Worm (Caenorhabditis elegans) whole organism, L3 larva: ENCODE data around the gene him-17.

Experiments used
- aly-2 ChIP-seq: fragments of 150-350 bp; optimal IDR thresholded peaks from 2 replicates; lab custom pipeline; 2014; ENCODE audit warnings: missing biosample characterization, missing genetic modification characterization
- ama-1 ChIP-seq: fragments of 150-350 bp; optimal IDR thresholded peaks from 2 replicates; lab custom pipeline; 2018
- egl-27 ChIP-seq: sonication (generic microtip); optimal IDR thresholded peaks from 4 replicates; lab custom pipeline; 2017; ENCODE audit warnings: missing biosample characterization, missing genetic modification reagents, missing genetic modification characterization
- elt-2 ChIP-seq: sonication (generic microtip); optimal IDR thresholded peaks from 2 replicates; lab custom pipeline; 2016; ENCODE audit warnings: missing genetic modification reagents, mild to moderate bottlenecking, missing genetic modification characterization, missing compliant biosample characterization
- eor-1 ChIP-seq, 2 experiments: fragments of 150-350 bp; optimal IDR thresholded peaks; 2 replicates each; lab custom pipeline; 2014 to 2018; ENCODE audit warnings: missing biosample characterization in 2 of 2, missing genetic modification characterization in 2 of 2
- jun-1 ChIP-seq: fragments of 150-350 bp; optimal IDR thresholded peaks from 2 replicates; lab custom pipeline; 2014; ENCODE audit warnings: missing biosample characterization, missing genetic modification reagents, missing genetic modification characterization
- nhr-237 ChIP-seq: fragments of 150-350 bp; optimal IDR thresholded peaks from 2 replicates; lab custom pipeline; 2014; ENCODE audit warnings: missing biosample characterization, missing genetic modification characterization
- pqm-1 ChIP-seq: fragments of 150-350 bp; optimal IDR thresholded peaks from 2 replicates; lab custom pipeline; 2017; ENCODE audit warnings: missing biosample characterization, missing genetic modification characterization, inconsistent platforms
- snpc-4 ChIP-seq: fragments of 150-350 bp; optimal IDR thresholded peaks from 2 replicates; lab custom pipeline; 2014; ENCODE audit warnings: missing biosample characterization, missing genetic modification characterization

DNA sequence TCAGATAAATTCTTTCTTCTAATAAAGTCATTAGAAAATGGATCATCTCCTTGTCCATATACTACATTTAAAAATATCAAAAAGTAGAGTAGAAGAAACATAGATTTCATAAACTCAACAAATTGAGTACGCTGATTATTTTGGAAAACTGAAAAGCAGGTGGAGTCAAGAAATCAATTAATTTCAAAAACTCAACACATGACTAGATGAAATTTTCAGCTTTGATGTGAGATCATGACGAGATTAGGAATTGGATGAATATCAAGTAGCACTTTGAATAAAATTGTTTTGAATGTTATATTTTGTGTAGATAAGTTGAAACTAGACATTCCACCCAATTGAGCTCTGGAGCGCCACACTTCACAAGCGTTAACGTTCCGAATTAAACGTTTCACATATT lies 19.0 kb downstream of the him-17 start, which contains the start of gene F57B1.1:
- no peak for TF ChIP-seq pqm-1 (tag; lab: Kevin White, UChicago)
- TF ChIP-seq egl-27 (tag; lab: Kevin White, UChicago), result no peak
- no peak for TF ChIP-seq snpc-4 (tag; lab: Kevin White, UChicago)
- TF ChIP-seq eor-1 (tag; optimal IDR thresholded peaks at IDR 0.05; lab: Kevin White, UChicago), result no peak
- TF ChIP-seq nhr-237 (tag; lab: Kevin White, UChicago), result no peak
- no peak for TF ChIP-seq aly-2 (tag; lab: Kevin White, UChicago)
- no peak for TF ChIP-seq jun-1 (tag; lab: Kevin White, UChicago)
- no peak for TF ChIP-seq ama-1 (lab: Kevin White, UChicago)
- TF ChIP-seq elt-2 (tag; lab: Kevin White, UChicago), result no peak
